Fruit fly (Drosophila melanogaster) whole organism: Measurements from ENCODE around the gene CG3349.

Experiments
- CG8478 ChIP-seq: fragments of >200 bp; optimal IDR thresholded peaks from 2 replicates; lab custom pipeline; 2018; ENCODE audit warnings: inconsistent platforms
- Dll ChIP-seq: fragments of >200 bp; optimal IDR thresholded peaks from 2 replicates; lab custom pipeline; 2017
- EcR ChIP-seq, 2 experiments: fragments of >200 bp; optimal IDR thresholded peaks; 2 replicates each; lab custom pipeline; 2017; ENCODE audit warnings: missing biosample characterization in 2 of 2, missing genetic modification characterization in 2 of 2, missing genetic modification reagents in 2 of 2
- pan ChIP-seq: fragments of >200 bp; optimal IDR thresholded peaks from 2 replicates; lab custom pipeline; 2017
- psq ChIP-seq: fragments of >200 bp; optimal IDR thresholded peaks from 2 replicates; lab custom pipeline; 2017
- usp ChIP-seq: fragments of >200 bp; optimal IDR thresholded peaks from 2 replicates; lab custom pipeline; 2017; ENCODE audit warnings: missing biosample characterization, missing genetic modification characterization, mixed read lengths

Gene CG3349

DNA sequence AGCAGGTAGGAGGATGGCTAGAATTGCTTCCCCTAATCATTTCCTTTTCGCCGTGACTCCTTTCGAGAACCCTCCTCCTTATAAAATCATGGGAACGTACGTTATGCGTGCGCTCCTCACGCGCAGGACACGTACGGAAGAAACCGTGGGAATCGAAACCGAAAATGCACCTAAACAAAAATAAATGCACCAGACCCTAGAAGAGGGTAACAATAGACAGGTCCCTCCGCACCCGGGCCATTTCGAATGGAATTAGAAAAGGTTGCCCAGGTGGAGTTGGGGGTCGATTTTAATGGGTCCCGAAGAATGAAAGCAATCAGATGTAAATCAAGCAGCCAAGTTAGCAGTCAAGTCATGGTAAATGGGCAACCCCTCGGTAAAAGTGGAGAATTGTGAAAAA lies at the start of gene CG3349:
TSS of gene CG3349 (plus strand) at position 289 of the 400 bp plus-strand sequence.
- TF ChIP-seq Dll (lab: Kevin White, UChicago) (no peak), CG8478 (lab: Kevin White, UChicago) (no peak), EcR (GFP tag; optimal IDR thresholded peaks at IDR 0.05; lab: Kevin White, UChicago) (no peak), usp (GFP tag; lab: Kevin White, UChicago) (no peak), pan (no peak), psq (no peak)

DNA sequence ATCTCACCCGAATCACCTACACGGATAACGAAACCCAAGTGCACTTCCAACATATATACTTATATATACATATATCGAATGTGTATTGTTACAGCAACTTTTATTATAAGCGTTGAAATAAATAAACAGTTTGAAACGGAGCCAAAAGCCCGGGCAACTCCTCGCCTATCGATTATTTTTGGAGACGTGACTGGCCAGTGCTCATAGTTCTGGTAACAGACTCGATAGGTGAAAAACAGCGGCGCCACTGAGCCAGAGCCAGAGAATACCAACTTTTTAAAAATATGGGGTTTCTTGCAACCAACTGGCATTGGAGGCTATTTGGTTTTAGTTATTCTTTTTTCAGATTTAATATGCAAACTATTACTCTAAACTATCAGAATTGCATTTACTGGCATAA lies 36.7 kb upstream of the CG3349 start:
- TF ChIP-seq psq (no peak), EcR (GFP tag; optimal IDR thresholded peaks at IDR 0.05; lab: Kevin White, UChicago) (no peak), pan (no peak), Dll (lab: Kevin White, UChicago) (no peak), usp (GFP tag; lab: Kevin White, UChicago) (no peak), CG8478 (lab: Kevin White, UChicago) (no peak)

DNA sequence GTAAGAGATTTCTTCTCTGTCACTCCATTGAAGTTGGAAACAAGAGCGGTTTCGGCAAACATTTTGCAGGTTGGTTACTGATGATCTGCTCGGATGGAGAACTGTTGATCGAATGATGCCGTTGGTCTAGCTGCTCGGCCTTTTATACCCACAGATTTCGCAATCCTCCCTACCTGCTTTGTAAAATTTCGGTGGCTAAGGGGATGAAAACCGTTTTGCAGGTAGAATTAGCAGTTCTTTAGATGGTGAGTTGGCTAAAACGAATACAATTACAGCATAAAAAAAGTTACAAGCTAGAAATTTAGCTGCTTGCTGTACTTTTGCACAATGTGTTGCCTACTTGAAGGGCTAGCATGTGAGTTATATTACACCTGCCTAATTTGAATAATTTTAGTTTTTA lies 35.2 kb upstream of the CG3349 start, which contains the start of gene CG13465:
TSS of gene CG13465 (minus strand) at position 101 of the 400 bp plus-strand sequence.
- no peak for TF ChIP-seq psq
- no peak for TF ChIP-seq Dll (lab: Kevin White, UChicago)
- no peak for TF ChIP-seq EcR (GFP tag; optimal IDR thresholded peaks at IDR 0.05; lab: Kevin White, UChicago)
- TF ChIP-seq pan: no peak
- no peak for TF ChIP-seq CG8478 (lab: Kevin White, UChicago)
- no peak for TF ChIP-seq usp (GFP tag; lab: Kevin White, UChicago)

DNA sequence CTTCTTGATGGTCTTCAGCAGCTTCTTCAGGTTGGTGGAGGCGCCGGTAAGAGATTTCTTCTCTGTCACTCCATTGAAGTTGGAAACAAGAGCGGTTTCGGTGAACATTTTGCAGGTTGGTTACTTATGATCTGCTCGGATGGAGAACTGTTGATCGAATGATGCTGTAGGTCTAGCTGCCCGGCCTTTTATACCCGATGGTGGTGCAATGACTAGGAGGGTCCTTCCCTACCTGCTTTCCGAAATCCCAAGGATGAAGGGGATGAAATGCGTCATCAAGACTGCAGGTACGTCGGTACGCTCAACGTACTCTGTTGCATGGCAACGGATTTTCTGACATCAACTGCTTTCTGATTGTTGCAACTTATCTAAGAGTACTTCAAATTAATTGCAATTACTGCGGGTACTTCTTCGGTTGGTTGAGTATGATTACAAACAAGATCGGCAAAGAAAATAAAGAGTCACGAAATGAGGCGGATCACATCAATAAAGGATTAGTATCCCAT lies 33.4 kb upstream of the CG3349 start, which contains the start of gene BobA:
TSS of gene BobA (minus strand) at position 165 of the 506 bp plus-strand sequence.
- no peak for TF ChIP-seq CG8478 (lab: Kevin White, UChicago)
- TF ChIP-seq EcR (GFP tag; optimal IDR thresholded peaks at IDR 0.05; lab: Kevin White, UChicago): no peak
- TF ChIP-seq Dll (lab: Kevin White, UChicago): no peak
- no peak for TF ChIP-seq psq
- TF ChIP-seq usp (GFP tag; lab: Kevin White, UChicago): no peak
- TF ChIP-seq pan: no peak

DNA sequence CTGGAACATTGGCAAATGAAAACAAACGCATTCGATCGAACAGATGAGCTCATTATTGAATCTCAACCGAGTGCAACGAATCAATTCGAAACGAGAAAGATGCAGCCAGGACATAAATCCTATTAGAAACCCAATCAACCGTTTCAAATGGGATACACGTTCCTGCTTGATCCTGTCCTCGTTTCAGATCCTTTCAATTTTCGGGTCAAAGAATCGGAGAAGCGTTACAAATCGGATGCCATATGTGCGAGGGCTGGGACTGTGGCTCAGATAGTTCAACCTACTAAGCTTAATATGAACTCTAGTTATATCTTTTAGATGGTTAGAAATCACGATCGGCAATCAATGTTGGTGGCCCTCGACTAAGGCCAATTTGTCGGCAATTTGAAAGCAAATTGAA lies 29.5 kb upstream of the CG3349 start:
- TF ChIP-seq pan (no peak), psq (no peak), Dll (lab: Kevin White, UChicago) (no peak), usp (GFP tag; lab: Kevin White, UChicago) (no peak), CG8478 (lab: Kevin White, UChicago) (no peak), EcR (GFP tag; optimal IDR thresholded peaks at IDR 0.05; lab: Kevin White, UChicago) (no peak)

DNA sequence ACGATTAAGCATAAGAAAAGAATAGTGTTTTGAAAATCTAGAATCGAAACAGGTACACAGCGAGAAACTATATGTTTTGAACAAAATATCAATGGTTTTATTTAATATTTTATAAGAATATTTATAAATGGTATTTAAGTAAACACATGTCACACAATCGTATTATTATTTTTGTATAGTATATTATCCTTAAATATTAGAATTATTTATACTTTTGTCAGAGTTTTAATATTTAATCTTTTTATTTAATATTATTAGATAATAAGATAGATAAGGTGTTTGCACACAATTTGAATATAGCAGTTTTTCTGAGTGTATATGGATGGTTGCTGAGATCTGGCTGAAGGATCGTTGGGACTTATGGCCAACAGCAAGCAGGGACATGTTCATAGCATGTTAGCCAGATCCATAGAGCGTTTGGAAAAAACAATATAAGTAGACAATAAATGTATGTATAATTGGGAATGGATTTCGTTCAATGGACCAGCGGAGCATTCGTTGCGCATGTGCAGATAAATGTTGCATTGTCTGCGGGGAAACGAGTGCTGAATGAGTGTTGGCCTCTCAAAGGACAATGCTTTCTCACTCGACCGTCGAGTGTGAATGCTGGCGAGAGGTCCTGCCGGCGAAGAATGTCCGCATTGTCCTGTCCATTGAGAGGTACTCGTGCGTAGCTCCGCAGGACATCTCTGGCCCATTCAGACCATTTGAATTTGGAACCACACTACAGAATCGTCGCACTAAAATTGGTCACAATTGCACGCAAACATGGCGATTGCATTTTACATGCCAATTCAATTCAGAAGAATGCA lies 26.4 kb upstream of the CG3349 start:
- TF ChIP-seq psq (no peak), Dll (lab: Kevin White, UChicago) (no peak), EcR (GFP tag; optimal IDR thresholded peaks at IDR 0.05; lab: Kevin White, UChicago) (no peak), usp (GFP tag; lab: Kevin White, UChicago) (no peak), pan (no peak), CG8478 (lab: Kevin White, UChicago) (no peak)

DNA sequence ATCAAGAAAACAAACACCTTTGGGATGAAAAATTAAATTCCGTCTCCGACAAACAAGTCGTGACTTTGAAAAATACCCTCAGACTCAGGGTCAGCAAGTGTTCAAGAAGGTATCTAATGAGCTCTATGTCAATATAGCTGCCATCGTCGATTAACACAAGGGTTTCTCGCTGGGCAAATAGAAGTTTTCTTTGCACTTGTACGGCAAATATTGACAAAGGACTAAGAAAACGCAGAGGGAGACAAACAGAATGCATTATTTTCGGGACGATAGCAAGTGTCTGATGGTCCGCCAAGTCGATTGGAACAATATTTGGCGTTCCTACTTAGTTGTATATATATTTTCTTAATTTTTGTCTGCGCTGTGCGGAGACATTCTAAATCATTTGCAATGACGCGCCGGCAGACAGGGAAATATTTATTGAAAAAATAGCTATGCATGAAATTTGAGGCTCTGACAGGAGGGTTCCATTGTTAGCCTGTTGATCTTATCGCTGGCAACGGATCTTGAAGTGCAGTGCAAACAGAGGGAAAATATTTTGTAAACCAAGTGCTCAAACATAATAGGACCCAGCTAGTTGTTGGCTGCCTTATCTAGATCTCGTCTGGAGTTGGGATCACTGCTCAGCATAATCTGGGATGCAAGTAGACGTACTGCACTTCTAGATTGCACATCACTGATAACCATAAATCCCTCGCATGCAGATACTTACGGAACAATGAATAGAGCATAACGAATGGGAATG lies 23.0 kb upstream of the CG3349 start:
- no peak for TF ChIP-seq EcR (GFP tag; optimal IDR thresholded peaks at IDR 0.05; lab: Kevin White, UChicago)

DNA sequence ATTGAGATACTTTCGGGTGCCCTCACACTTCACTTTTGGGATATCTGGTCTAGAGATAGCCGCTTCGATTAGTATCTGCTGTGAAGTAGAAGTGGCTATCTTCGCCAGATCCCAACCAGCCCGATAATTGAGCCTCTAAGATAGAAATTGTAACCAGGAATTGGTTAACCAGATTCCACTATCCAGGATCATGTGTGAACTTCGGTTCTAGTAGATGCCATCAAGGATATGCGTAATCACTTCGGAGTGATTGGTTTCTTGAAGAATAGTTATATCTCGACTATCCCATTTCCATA lies 22.4 kb upstream of the CG3349 start:
- no peak for TF ChIP-seq pan
- no peak for TF ChIP-seq CG8478 (lab: Kevin White, UChicago)
- TF ChIP-seq Dll (lab: Kevin White, UChicago): no peak
- TF ChIP-seq psq: no peak
- TF ChIP-seq usp (GFP tag; lab: Kevin White, UChicago): no peak
- no peak for TF ChIP-seq EcR (GFP tag; optimal IDR thresholded peaks at IDR 0.05; lab: Kevin White, UChicago)

DNA sequence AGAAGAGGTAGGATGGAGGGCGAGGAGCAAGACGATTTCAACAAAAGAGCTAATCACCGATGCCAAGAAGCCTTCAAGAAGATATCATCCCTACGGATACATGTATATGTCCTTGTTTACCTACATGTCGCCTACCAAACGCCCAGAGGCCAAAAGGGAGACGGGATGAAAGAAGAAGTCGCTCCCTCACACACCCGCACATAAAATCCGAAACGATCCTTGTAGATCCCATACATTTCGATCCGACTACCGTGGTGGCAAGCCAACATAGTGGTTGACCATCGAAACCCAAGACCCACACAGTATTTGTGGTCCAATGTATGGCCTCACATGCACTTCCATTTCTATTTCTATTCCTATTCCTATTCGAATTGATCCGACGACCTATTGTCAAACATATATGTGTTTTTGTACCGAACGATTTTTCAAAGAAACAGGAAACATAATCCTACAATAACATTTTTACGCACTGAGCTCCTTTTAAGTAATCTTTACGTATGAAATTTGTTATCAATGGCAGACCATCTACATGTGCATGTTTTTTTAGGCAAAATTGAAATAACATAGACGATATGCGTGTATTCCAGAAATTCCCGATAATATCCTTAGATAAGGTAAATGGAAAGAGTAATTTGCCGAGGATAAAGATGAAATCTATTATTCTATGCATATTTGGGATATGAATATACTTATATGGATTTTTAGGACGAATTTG lies 20.6 kb upstream of the CG3349 start:
- TF ChIP-seq EcR (GFP tag; optimal IDR thresholded peaks at IDR 0.05; lab: Kevin White, UChicago): no peak
- no peak for TF ChIP-seq usp (GFP tag; lab: Kevin White, UChicago)
- TF ChIP-seq CG8478 (lab: Kevin White, UChicago): no peak
- no peak for TF ChIP-seq psq

DNA sequence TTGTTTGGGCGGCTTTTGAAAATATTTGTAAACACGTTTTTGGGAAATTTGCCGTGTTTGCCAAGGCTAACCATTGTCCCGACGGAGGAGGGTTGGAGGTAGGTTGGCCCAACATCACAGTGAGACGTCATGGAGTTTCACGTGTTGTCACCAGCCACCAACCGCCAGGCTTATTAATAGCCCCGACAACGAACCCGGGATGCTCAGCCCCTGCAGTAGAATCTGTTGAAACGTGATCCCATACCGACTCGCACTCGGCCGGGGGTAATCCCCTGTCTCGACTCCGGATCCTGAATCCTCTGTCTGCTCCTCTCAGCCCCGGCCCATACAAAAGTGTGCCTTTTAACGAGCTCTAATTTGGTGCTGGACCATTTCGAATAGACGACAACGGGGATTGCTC lies 18.9 kb upstream of the CG3349 start:
- TF ChIP-seq EcR (GFP tag; optimal IDR thresholded peaks at IDR 0.05; lab: Kevin White, UChicago) (no peak), usp (GFP tag; lab: Kevin White, UChicago) (no peak), CG8478 (lab: Kevin White, UChicago) (no peak), pan (no peak), Dll (lab: Kevin White, UChicago) (no peak), psq (no peak)

DNA sequence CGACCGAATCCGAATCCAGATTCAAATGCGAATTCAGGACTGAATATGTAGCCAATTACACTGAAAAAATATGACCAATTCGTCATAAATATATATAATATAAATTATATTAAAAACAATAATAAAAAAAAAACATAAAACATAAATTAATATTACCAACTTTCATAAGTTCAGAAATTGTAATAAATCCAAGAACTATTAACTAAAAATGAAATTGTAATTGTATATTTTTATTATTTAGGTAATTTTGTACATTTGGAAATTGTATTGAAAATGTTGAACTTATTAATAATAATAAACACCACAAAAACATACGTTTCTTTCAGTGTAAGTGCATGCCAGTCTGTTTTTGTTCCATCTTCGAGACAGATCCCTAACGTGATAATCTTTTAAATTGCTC lies 18.4 kb upstream of the CG3349 start:
- TF ChIP-seq Dll (lab: Kevin White, UChicago): no peak
- TF ChIP-seq psq: no peak
- no peak for TF ChIP-seq EcR (GFP tag; optimal IDR thresholded peaks at IDR 0.05; lab: Kevin White, UChicago)
- TF ChIP-seq pan: no peak
- TF ChIP-seq CG8478 (lab: Kevin White, UChicago): no peak
